Worm (Caenorhabditis elegans) whole organism, midembryonic: ENCODE results near the gene C01F1.5.

Experiments used
- T22C8.4 ChIP-seq: fragments of 200-800 bp; sonication (Bioruptor generic); IDR thresholded peaks from 2 replicates; pipeline ENCODE4 v1.3.6; 2022; ENCODE audit warnings: missing genetic modification characterization, missing compliant biosample characterization
- cog-1 ChIP-seq: sonication (generic microtip); optimal IDR thresholded peaks from 2 replicates; lab custom pipeline; 2016; ENCODE audit warnings: missing genetic modification characterization, missing compliant biosample characterization
- flt-1 ChIP-seq: fragments of 200-800 bp; sonication (Bioruptor generic); IDR thresholded peaks from 2 replicates; pipeline ENCODE4 v1.3.6; 2022; ENCODE audit warnings: missing genetic modification characterization, missing compliant biosample characterization
- klf-2 ChIP-seq: fragments of 200-800 bp; sonication (Bioruptor generic); conservative IDR thresholded peaks from 2 replicates; pipeline ENCODE4 v1.3.6; 2022; ENCODE audit warnings: missing genetic modification reagents, missing genetic modification characterization, missing compliant biosample characterization
- med-1 ChIP-seq: sonication (generic microtip); optimal IDR thresholded peaks from 2 replicates; lab custom pipeline; 2017; ENCODE audit warnings: missing genetic modification characterization, mild to moderate bottlenecking, missing compliant biosample characterization, antibody characterized with exemption, missing genetic modification reagents; ENCODE audit not compliant: insufficient read depth
- ref-1 ChIP-seq: fragments of 200-800 bp; sonication (Bioruptor generic); conservative IDR thresholded peaks from 2 replicates; pipeline ENCODE4 v1.3.6; 2022; ENCODE audit warnings: missing genetic modification reagents, missing genetic modification characterization, missing compliant biosample characterization
- tab-1 ChIP-seq: fragments of 200-800 bp; sonication (Bioruptor generic); IDR thresholded peaks from 2 replicates; pipeline ENCODE4 v1.3.6; 2022; ENCODE audit warnings: missing genetic modification characterization, missing compliant biosample characterization
- ztf-23 ChIP-seq: fragments of 200-800 bp; sonication (Bioruptor generic); IDR thresholded peaks from 2 replicates; pipeline ENCODE4 v1.3.6; 2022; ENCODE audit warnings: missing genetic modification reagents, missing genetic modification characterization, missing compliant biosample characterization
- ztf-29 ChIP-seq: fragments of 200-800 bp; sonication (Bioruptor generic); IDR thresholded peaks from 2 replicates; pipeline ENCODE4 v1.3.6; 2022; ENCODE audit warnings: missing genetic modification reagents, missing genetic modification characterization, missing compliant biosample characterization

The C01F1.5 gene

DNA sequence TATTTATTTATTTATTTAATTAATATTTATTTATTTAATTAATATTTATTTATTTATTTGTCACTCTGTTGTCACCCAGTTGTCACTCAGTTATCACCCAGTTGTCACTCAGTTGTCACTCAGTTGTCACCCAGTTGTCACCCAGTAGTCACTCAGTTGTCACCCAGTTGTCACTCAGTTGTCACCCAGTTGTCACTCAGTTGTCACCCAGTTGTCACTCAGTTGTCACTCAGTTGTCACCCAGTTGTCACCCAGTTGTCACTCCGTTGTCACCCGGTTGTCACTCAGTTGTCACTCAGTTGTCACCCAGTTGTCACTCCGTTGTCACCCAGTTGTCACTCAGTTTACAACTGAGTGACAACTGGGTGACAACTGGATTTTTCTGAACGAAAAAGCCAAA lies 27.5 kb upstream of the C01F1.5 start:
- 0 out of 2 replicates have a peak, but pooled peaks have one; percentile 11 for TF ChIP-seq ztf-23 (GFP tag; lab: Robert Waterston, UW)

DNA sequence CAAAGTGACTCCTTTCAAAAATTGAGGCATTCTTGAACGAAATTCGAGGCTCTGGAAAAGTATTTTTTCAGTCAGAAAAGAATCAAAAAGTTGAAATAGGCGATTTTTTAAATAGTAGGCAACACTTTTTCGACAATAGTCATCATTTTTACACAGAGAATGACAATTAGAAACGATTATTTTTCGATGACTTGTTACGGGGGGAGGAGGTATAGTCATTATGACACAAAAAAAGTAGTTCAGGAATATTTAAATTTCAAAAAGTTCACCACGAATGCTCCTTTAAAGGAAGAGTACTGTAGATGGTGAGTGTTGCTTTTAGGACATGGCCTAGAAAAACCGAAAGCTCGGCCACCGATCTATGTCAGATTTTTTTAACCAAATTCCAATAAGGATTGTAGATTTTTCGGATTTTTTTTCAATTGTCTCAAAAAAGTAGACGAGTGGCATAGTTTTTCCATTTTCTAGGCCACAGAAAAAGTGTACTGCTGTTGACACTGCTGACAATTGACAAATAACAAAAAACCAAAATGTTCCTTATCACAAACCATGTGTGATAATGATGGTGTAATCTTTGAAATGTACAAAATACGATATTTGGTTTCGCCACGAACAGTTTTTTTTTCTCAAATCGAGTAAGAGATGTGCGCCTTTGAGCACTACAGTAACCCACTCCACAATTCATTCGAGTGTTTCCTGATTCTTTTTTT lies 25.4 kb upstream of the C01F1.5 start, which contains the start of gene Y52E8A.3:
Y52E8A.3 (minus strand) TSS at position 51 of the 710 bp plus-strand sequence.
- TF ChIP-seq med-1 (GFP tag; lab: Kevin White, UChicago): no peak
- no peak for TF ChIP-seq klf-2 (GFP tag; lab: Robert Waterston, UW)
- no peak for TF ChIP-seq T22C8.4 (GFP tag; lab: Robert Waterston, UW)
- TF ChIP-seq ztf-29 (GFP tag; lab: Robert Waterston, UW): no peak
- no peak for TF ChIP-seq tab-1 (GFP tag; lab: Robert Waterston, UW)
- no peak for TF ChIP-seq flt-1 (GFP tag; lab: Robert Waterston, UW)
- TF ChIP-seq cog-1 (tag; lab: Kevin White, UChicago): no peak
- TF ChIP-seq ztf-23 (GFP tag; lab: Robert Waterston, UW): no peak
- TF ChIP-seq ref-1 (GFP tag; lab: Robert Waterston, UW): no peak

DNA sequence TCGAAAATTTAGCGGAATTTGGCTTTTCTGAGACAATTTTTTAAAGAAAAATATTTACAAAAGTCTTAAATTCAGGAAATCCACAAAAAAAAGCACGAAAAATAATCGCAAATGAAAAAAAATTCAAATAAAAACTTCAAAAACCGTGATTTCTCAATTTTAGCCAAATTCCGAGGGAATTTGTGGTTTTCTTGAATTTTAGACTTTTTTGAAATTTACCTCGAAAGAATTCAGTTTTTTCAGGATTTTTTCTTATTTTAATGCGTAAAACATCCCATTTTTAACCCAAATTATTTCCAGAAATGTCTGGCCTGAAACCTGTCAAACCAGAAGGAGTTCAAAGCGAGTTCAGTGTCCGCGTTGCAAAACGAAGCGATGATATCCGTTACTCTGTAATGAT lies 19.7 kb upstream of the C01F1.5 start, which contains the start of gene gtf-2F1:
gtf-2F1 (plus strand) TSS at position 301 of the 400 bp plus-strand sequence.
- TF ChIP-seq cog-1 (tag; lab: Kevin White, UChicago) (no peak), flt-1 (GFP tag; lab: Robert Waterston, UW) (no peak), tab-1 (GFP tag; lab: Robert Waterston, UW) (no peak), T22C8.4 (GFP tag; lab: Robert Waterston, UW) (no peak), ztf-23 (GFP tag; lab: Robert Waterston, UW) (no peak), ref-1 (GFP tag; lab: Robert Waterston, UW) (no peak), ztf-29 (GFP tag; lab: Robert Waterston, UW) (no peak), klf-2 (GFP tag; lab: Robert Waterston, UW) (no peak), med-1 (GFP tag; lab: Kevin White, UChicago) (no peak)

DNA sequence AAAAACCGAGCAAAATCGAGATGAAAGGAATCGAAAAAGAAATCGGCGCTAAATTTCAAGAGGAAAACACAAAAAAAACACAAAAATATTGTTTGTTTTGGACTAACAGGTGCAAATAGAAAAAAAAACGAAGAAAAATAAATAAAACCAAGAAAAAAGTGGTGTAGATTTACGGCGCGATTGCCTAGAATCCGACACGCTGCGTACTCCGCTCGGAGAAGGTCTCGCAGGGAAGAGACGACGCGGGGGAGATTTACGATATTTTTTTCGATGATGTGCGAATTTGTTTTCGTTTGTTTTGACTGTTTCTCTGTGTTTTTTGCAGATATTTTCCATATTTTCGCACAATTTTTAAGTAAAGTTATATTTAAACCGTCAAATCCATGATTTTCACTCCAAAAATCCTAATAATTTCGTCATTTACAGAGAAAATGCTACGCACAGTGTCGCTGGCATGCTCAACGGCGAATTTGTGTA lies 17.6 kb upstream of the C01F1.5 start, which contains the start of gene sco-1:
sco-1 (plus strand) TSS at position 427 of the 477 bp plus-strand sequence.
- TF ChIP-seq flt-1 (GFP tag; lab: Robert Waterston, UW) (peak; percentile 83), tab-1 (GFP tag; lab: Robert Waterston, UW) (no peak), cog-1 (tag; lab: Kevin White, UChicago) (peak; percentile 25), ref-1 (GFP tag; lab: Robert Waterston, UW) (no peak), ztf-23 (GFP tag; lab: Robert Waterston, UW) (peak; percentile 77), klf-2 (GFP tag; lab: Robert Waterston, UW) (no peak), T22C8.4 (GFP tag; lab: Robert Waterston, UW) (0 out of 2 replicates have a peak, but pooled peaks have one; percentile 48)

DNA sequence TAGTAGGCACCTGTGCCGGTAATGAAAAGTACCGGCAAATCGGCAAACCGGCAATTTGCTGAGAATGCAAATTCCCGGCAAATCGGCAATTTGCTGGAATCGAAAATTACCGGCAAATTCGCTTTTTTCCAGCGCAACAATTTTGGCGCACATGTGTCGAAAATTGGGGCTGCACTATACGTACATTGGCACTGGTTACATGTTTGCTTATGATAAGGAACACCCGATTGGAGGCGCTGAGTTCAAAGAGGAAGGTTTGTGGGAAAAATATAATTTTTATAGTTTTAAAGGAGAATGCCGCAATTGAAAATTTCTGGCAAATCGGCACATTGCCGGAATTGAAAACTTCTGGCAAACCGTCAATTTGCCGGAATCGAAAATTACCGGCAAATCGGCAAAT lies 15.6 kb upstream of the C01F1.5 start:
- TF ChIP-seq ref-1 (GFP tag; lab: Robert Waterston, UW): no peak
- no peak for TF ChIP-seq T22C8.4 (GFP tag; lab: Robert Waterston, UW)
- TF ChIP-seq tab-1 (GFP tag; lab: Robert Waterston, UW): no peak
- TF ChIP-seq med-1 (GFP tag; lab: Kevin White, UChicago): no peak
- no peak for TF ChIP-seq cog-1 (tag; lab: Kevin White, UChicago)
- no peak for TF ChIP-seq klf-2 (GFP tag; lab: Robert Waterston, UW)
- TF ChIP-seq ztf-29 (GFP tag; lab: Robert Waterston, UW): no peak
- no peak for TF ChIP-seq flt-1 (GFP tag; lab: Robert Waterston, UW)
- TF ChIP-seq ztf-23 (GFP tag; lab: Robert Waterston, UW): no peak

DNA sequence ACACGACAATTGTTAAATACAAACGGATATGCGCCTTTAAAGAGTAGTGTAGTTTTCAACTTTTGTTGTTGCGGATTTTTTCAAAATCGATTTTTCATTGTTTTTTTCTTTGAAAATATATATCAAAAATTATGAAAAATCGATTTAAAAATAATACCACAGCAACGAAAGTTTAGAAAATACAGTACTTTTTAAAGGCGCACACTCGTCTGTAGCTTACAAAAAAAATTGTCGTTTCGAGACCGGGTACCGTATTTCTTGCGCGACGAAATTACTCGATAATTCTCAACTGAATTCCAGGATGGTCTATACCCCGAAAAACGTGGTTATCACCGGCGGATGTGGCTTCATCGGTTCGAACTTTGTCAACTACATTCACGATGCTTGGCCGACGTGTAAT lies 13.2 kb upstream of the C01F1.5 start, which contains the start of gene rml-4:
rml-4 (plus strand) TSS at position 301 of the 400 bp plus-strand sequence.
- TF ChIP-seq flt-1 (GFP tag; lab: Robert Waterston, UW) (no peak), tab-1 (GFP tag; lab: Robert Waterston, UW) (no peak), med-1 (GFP tag; lab: Kevin White, UChicago) (no peak), ref-1 (GFP tag; lab: Robert Waterston, UW) (no peak), klf-2 (GFP tag; lab: Robert Waterston, UW) (no peak), ztf-23 (GFP tag; lab: Robert Waterston, UW) (no peak), cog-1 (tag; lab: Kevin White, UChicago) (no peak), T22C8.4 (GFP tag; lab: Robert Waterston, UW) (no peak), ztf-29 (GFP tag; lab: Robert Waterston, UW) (no peak)

DNA sequence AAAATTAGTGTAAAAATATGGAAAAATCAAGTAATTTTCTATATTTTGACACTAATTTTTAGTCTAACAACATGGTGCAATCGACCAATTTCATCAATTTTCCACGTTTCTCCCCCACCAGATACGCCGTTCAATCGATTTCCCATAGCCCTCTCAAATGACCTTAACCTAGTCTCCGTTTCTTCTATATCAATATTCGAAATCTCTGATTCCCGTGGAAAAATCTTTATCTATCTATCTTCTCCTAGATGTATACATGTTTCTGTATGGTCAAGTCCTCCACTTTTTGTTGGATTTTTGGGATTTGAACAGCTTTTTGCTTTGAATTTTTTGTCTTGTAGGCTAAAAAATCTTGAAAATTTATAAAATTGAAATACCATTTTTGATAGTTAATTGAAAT lies 12.5 kb upstream of the C01F1.5 start:
- TF ChIP-seq ref-1 (GFP tag; lab: Robert Waterston, UW) (no peak), flt-1 (GFP tag; lab: Robert Waterston, UW) (no peak), klf-2 (GFP tag; lab: Robert Waterston, UW) (no peak), med-1 (GFP tag; lab: Kevin White, UChicago) (no peak), ztf-23 (GFP tag; lab: Robert Waterston, UW) (no peak), T22C8.4 (GFP tag; lab: Robert Waterston, UW) (no peak), ztf-29 (GFP tag; lab: Robert Waterston, UW) (no peak), tab-1 (GFP tag; lab: Robert Waterston, UW) (no peak), cog-1 (tag; lab: Kevin White, UChicago) (no peak)

DNA sequence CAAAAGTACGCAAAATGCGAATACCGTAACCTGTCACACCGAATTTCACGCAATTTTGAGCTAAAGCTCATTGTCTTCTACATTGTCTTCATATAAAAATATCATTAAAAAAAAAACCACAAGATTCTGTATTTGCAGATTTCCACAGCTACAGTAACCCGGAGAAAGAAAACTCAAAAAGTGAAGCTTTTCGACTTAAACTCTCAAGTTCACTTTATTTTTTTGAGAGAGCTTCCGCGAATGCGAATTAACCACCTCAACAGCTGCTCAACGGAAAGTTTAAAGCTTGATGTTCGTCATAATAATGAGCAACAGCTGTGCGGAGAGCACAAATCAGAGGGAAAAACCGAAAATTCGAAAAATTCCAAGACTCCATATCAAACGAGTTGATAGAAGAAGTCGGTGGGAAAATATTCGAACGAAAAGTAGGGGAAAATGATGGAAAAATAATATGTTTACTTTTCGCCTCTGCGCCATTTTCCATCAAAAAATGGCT lies 11.4 kb upstream of the C01F1.5 start:
- TF ChIP-seq ztf-23 (GFP tag; lab: Robert Waterston, UW) (no peak), klf-2 (GFP tag; lab: Robert Waterston, UW) (no peak), tab-1 (GFP tag; lab: Robert Waterston, UW) (no peak), med-1 (GFP tag; lab: Kevin White, UChicago) (no peak), cog-1 (tag; lab: Kevin White, UChicago) (no peak), ztf-29 (GFP tag; lab: Robert Waterston, UW) (no peak), flt-1 (GFP tag; lab: Robert Waterston, UW) (no peak), ref-1 (GFP tag; lab: Robert Waterston, UW) (no peak), T22C8.4 (GFP tag; lab: Robert Waterston, UW) (no peak)
